Fruit fly (Drosophila melanogaster): Measurements from ENCODE around the gene qua.
A peak's percentile ranks its signal among the peaks of the same experiment; 100 is the strongest.

DNA sequence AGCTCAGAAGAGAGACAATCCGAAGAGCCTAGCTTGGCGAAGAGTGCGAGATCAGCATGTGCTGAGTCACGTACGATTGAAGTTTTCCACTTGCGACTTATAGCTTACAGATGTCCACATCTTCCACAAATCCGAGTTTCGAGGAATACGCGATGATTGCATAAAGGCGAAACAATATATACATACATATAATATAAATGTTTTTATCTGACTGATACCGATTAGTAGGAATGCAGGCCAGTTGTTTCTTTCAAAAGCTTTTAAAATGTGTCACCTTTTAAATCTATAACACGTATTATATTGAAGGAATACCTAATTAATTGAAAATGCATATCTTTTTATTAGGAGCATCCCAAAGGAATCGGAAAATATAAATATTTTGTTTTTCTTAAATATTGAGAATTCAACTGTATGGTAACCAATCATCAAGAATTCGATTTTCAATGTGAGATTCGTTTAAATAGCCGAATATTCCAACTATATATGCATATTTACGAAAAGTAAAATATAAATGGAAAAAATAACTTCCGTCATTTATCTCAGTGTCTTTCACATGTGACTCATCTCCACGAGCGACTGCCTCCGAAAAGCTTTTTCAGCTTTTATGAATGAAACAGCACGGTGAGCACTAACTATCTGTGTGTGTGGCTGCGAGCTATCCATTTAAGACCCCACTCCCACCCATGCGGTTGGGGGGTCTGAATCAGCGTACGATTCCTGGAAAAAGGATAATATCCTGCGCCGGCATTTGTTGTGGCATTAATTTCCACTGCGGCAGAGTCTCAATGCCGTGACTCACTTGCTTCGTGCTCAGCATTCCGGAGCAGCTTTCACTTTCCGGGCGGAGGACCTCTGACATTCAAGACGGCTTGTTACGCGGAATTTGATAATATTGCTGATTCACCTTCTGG lies 46.2 kb downstream of the qua start:
- TF ChIP-seq dsf (GFP tag; optimal IDR thresholded peaks at IDR 0.05; ENCODE audit: borderline replicate concordance) (no peak), pan (optimal IDR thresholded peaks at IDR 0.05) (no peak), br (GFP tag; optimal IDR thresholded peaks at IDR 0.05) (peak; percentile 64), CrebA (GFP tag; optimal IDR thresholded peaks at IDR 0.05; ENCODE audit: borderline replicate concordance) (no peak), CG9705 (GFP tag; optimal IDR thresholded peaks at IDR 0.05) (peak; percentile 43), foxo (GFP tag; optimal IDR thresholded peaks at IDR 0.05) (peak in 1 of 2 experiments; percentile 83), Jra (GFP tag; optimal IDR thresholded peaks at IDR 0.05) (peak; percentile 71), psq (GFP tag; optimal IDR thresholded peaks at IDR 0.05) (peak; percentile 65), usp (GFP tag; optimal IDR thresholded peaks at IDR 0.05) (no peak)

Measured in whole organism, wandering third instar larva.